Fruit fly (Drosophila melanogaster): ENCODE data around the gene ImpL1.

DNA sequence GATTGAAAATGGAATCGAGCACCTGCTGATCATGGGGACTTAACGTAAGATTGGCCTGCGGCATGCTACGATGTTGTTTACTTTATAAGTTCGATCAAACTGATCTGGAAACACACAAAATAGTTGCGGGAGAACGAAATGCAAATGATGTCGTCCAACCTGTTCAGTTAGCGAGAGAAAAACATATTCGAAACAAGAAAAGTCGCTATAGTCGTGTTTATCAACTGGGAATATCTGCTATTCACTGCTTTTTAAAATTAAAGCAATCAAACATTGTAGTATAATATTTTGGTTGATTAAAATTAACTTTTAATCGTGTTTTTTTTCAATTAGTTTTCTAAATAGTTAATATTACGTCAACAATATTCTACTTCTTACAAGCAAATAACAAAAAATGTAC lies 44.0 kb downstream of the ImpL1 start, which contains the start of gene CG14105:
- TF ChIP-seq ovo (GFP tag; optimal IDR thresholded peaks at IDR 0.05) (no peak), Clk (GFP tag; optimal IDR thresholded peaks at IDR 0.05) (no peak), CG7101 (tag; optimal IDR thresholded peaks at IDR 0.05) (no peak), bab1 (GFP tag; optimal IDR thresholded peaks at IDR 0.05) (no peak), CG11617 (GFP tag; optimal IDR thresholded peaks at IDR 0.05) (no peak), cic (GFP tag; optimal IDR thresholded peaks at IDR 0.05) (no peak), CG14711 (tag; optimal IDR thresholded peaks at IDR 0.05) (no peak), tj (GFP tag; optimal IDR thresholded peaks at IDR 0.05) (no peak)
